Worm (Caenorhabditis elegans) whole organism, dauer: Measurements from ENCODE around the gene cpr-9.
"Not testable (repeated sequence)": the region's sequence is repeated elsewhere in the genome, so short reads cannot be mapped to it uniquely, and the experiment has no call there.

Experiments
- unc-62 ChIP-seq: sonication (generic microtip); optimal IDR thresholded peaks from 2 replicates; lab custom pipeline; 2017; ENCODE audit warnings: missing biosample characterization, missing genetic modification reagents, missing genetic modification characterization

The cpr-9 gene

DNA sequence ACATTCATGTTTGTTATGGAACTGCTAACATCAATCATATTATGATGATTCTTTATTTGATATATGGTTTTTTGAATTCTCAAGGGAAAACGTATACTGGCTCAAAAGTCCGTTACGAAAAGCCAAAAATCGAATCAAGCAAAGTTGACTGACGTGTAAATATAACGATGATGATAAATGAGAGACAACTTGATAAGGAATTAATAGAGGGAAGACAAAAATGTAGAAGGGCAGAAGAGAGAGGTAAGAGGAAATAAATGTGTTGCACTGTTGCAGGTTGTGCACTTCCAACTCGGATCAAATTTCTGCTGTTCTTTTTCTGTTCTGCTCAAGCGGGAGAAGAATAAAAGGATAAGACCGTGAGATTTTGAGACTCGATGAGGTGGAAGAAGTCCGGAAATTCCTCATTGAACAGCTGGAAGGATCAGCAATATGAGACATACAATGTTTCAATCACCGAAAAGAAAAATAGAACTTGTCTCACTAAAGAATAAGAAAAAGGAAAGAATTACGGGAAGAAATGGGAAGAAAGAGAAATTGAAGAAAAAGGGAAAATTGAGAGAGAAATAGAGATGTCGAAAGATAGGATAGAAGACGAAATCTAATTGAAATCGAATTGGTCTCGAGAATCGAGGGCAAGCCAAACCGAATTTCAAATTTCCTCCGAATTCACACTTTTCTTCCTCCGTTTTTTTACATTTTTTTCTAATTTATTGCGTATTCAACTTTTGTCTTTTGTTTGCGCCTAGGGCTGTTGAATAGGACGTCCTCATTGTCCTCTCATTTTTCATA is 16.6 kb upstream of the cpr-9 start:
- no peak for TF ChIP-seq unc-62 (GFP tag; lab: Kevin White, UChicago)

DNA sequence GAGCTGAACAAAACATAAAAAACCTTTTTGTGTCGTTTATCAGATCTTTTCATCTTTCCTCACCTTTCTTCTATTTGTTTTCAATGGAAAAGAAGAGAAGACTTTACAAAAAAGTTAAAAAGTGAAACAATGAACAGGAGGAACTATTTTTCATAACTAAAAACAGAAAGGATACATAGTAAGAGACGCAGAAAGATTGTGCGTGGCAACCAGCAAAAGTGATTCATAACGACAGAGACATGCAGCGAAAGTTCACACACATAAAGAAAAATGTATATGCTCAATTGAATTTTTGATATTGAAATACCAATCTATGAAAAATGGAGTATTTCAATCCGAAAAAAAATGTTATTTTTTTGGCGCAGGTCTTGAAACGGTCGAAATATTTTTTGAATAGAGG is 13.0 kb upstream of the cpr-9 start:
- no peak for TF ChIP-seq unc-62 (GFP tag; lab: Kevin White, UChicago)

DNA sequence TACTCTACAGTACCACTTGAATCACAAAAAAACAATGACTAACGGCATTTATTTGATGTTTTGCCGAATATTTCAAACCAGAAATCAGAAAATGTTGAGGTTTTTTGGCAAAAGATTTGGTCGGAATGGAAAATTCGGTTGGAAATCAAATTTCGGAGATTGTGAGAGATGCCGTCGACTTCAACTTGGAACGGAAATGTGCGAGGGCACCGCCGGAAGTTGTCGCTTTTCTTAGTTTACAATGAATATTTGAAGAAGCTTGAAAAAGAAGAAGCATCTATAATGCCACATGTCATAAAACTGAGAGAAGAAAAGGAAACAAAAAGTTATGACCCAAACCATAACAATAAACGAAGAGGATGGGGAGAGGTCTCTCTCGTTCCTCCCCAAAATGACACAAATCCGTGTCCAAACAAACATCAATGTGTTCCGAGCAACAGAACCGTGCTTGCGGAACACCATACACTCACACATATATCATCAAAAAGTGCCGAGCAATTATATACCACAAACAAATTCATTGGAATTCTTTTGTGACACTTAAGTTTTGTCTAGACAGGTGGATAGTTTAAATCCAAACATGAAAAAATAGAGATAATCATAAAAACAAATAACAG is 12.2 kb upstream of the cpr-9 start:
- no peak for TF ChIP-seq unc-62 (GFP tag; lab: Kevin White, UChicago)

DNA sequence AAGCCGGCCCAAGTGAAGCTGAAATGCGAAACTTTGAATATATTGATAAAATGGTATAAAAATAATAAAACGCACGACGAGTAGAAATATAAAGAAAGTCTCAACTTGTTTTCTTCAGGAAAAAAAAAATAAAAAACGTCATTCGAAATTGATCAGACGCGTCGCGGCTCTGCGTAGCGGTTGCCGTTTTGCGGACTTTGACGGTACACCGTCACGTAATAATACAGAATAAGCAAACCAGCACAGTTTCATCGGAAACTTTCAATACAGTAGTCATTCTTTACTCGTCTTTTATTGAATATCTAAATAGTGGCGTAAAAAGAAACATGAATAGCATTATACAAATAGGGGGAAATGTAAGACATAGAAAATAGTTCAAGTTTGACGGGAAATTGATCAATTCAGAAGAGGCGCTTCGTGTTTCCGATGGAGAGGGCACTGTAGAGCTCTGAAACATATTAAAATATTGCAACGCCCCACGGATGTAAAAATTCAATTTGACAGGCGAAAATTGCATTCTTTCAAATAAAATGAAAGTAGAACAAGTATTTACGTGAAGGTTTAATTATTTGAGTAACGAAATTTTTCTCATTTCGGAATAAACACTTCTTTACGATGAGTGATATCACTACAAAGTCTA is 9.0 kb upstream of the cpr-9 start, which contains the start of the genes cyl-1 and C52E4.7:
cyl-1 (minus strand) TSS at position 18 of the 640 bp plus-strand sequence.
C52E4.7 (plus strand) TSS at position 590 of the 640 bp plus-strand sequence.
- no peak for TF ChIP-seq unc-62 (GFP tag; lab: Kevin White, UChicago)

DNA sequence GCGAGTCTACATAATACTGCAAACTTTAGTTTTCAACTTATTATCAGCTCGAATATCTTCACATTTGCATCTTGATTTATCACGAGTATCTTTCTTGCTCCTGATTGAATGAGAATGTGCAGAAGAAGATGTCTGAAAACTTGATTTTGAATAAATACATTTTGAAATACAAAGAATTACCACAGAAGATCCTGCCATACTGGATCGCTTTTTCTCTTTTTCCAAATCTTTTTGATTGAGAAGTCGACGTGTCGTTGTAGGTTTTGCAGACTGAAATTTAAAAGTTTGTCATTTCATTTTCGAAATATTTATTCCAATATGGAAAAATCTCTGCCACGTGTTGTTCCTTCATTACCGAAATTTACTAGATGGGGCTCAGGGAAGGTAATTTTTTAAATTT is 7.0 kb upstream of the cpr-9 start, which contains the start of gene C52E4.12:
C52E4.12 (plus strand) TSS at position 301 of the 400 bp plus-strand sequence.
- no peak for TF ChIP-seq unc-62 (GFP tag; lab: Kevin White, UChicago)

DNA sequence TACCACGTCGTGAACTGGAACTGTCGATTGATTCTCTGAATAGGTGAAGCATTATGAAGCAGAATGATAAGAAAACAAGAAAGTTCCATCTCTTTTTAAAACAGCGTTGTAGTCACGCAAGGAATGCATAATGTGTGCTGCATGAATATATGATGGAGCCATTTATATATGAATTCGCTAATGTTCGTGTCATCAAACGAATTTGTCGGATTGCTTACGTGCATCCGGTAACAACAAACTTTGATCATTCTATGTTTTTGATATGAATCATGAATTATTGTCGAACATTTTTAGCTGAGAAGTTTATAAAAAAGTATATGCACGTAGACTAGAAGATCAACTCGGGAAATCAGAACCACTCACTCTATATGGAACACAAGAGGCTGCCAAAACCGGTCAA is 5.5 kb upstream of the cpr-9 start:
- no peak for TF ChIP-seq unc-62 (GFP tag; lab: Kevin White, UChicago)

DNA sequence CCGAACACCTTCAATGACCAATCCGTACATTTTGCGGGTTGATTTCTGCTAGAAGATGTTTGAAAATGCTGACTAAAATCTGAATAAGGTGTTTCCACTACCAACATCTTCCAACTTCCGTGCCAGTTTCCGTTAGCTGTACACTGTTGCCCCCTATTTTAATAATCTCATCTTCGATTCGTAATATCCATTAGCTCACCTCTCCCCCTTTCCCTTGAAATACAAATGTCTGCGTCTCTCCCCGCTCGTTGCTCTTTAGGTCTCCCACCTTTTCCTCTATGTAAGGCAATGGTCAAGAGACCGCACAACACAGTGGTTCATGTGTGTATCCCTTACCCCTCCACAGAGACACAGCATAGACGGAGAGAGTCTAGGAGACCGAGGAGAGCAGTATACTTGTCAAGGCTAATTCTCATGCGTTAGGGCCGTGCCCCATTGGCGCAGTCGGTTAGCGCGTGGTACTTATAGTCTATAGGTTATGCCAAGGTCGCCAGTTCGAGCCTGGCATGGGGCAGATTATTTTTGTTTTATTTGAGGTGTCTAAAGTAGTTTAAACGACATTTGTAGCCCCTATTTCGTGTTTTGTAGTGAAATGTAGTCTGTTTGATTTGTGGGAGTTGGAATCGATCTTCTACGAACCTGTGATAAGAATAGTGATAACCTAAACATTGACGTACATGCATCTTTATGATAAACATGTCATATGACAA is 951 bp upstream of the cpr-9 start, which contains the start of gene gcy-33:
gcy-33 (minus strand) TSS at position 51 of the 710 bp plus-strand sequence.
- no peak for TF ChIP-seq unc-62 (GFP tag; lab: Kevin White, UChicago)

DNA sequence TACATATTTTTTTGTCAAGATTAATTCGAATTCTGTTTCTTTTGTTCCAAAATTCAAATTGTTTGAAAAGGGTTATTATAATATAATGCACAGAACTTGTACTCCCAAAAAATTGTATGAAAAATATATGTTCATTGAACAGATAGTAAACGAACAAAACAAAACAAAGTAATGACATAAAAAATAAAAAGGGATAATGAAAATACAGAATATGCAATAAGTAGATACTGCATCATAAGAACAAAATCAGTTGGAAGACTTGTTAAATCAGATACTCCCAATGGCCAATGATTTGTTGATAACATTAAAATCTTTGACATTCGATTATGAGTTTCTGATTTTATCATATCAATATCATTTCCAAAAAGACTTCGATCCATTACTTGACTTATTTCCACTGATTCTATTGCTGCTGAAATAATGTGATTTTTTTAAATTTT is 1.7 kb downstream of the cpr-9 start:
- TF ChIP-seq unc-62 (GFP tag; lab: Kevin White, UChicago) = no peak

DNA sequence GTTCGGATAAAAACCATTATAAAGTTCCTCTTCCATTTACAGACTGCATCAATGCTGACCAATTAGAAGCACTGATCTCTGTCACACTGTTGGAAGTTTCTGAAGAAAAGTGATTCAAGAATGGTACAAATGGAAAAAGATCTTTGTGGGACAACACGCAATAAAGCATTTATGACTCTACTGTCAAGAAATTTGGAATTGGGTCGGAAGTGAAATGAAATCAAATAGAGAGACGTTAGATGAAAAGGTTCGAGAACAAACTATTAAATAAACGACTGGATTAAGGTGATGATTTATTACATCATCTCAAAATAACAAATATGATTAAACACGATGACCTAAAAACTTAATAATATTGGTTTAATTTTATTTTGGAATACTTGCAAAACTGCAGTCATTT is 3.6 kb downstream of the cpr-9 start, which contains the start of gene F57F5.3:
F57F5.3 (minus strand) TSS at position 101 of the 400 bp plus-strand sequence.
- TF ChIP-seq unc-62 (GFP tag; lab: Kevin White, UChicago) = no peak

DNA sequence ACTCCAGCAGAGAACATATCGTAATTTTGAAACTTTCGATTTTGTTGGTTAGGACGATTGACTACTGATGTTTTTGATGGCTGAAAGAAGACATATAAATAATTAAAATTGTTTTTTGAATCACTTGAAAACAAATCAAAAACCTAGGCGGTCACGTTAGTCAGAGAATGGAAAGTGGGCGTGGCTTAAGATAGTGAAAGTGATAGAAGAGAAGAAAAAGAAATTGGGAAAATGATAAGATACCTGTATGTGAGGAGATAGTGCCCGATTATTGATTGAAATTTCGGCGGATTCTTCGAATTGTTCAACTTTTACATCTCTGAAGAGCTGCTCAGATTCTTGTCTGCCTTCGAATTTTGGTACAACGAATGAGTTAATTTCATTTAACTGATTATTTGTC is 8.8 kb downstream of the cpr-9 start:
- TF ChIP-seq unc-62 (GFP tag; lab: Kevin White, UChicago) = no peak

DNA sequence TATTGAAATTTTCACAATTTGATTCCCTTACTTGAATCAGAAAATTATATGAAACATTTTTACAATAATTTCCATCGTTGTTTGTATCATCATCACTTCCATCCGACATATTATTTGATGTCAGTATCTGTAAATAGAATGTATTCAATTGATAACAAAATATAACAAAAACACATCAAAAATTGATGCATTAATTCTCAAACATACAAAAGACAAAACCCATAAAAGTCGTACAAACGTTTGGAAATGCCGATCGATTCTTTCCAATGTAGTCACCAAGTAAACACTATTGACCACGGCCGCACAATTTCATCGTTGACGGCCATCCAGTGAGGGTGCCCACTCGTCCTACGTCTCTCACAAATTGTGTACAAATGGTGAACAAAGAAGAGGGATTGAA is 10.4 kb downstream of the cpr-9 start, which contains the start of gene add-2:
add-2 (minus strand) TSS at position 109 of the 400 bp plus-strand sequence.
- no peak for TF ChIP-seq unc-62 (GFP tag; lab: Kevin White, UChicago)

DNA sequence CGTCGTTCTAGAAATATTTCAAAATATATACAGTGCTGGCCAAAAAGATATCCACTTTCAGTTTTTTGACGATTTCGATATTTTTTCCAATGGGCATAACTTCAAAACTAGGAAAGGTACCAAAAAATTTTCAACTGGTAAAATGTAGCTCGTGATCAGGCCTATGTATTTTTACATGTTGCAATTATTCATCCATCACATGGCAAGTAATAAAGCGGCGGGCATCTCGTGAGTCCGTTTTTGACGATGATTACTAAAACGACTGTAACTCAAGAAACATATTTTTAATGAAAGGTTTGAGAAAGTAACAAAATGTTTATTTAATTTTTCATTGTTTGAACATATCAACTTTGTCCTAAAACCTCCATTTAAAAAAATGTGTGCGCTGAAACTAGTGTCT is 17.2 kb downstream of the cpr-9 start, which contains the start of gene F10C2.3:
F10C2.3 (plus strand) TSS at position 301 of the 400 bp plus-strand sequence.
- not testable (repeated sequence) for TF ChIP-seq unc-62 (GFP tag; lab: Kevin White, UChicago)

DNA sequence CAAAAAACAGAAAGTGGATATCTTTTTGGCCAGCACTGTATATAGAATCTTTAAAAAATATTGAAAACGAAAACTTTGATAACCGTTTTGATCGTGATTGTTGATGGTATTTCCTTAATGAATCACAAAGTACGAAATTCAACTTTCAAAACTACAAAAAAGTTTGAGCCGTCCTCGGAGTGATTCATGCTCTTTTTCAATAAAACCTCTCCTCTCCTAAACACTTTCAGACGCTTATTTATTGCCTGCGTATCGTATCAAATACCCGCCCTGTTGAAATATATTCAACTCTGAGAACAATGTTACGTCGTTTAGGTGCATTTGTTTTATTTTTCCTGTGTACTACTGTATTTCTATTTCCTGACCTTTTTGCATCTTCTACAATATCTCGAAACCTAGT is 18.1 kb downstream of the cpr-9 start:
- no peak for TF ChIP-seq unc-62 (GFP tag; lab: Kevin White, UChicago)

DNA sequence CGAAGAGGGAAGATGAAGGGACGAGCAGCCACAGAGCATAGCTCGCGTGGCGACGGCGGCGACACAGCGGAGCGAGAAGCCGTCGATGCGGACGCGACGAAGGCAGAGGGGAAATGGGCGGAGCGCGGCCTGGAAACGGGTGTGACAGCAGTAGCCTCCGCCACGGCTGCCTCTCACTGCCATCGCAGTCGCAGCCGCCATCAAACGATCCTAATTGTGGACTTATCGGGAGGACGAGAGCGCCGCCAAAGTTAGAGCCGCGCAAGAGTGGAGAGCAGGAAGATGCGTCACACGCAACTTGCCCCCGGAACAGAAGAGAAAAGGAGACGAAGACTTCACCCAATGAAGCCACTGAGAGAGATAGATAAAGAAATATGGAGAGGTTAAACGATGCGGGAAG is 21.4 kb downstream of the cpr-9 start:
- TF ChIP-seq unc-62 (GFP tag; lab: Kevin White, UChicago) = no peak

DNA sequence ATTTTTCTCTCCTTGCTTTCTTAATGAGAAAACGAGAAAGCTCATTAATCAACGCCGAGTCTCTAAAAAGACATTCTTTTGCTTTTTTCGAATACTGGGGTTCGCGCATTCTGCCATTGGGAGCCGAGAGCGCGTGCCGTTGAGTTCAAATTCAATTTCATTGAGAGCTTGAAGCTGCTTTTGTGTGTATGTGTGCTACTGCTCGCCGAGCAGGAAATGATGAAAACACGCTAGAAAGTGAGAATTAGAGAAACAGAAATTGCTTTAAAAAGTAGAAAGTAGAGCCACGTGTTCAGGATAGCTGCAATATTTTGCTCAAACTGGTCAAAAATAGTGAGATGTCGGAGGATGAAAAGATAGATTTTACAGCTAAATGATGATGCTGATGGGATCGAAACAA is 22.8 kb downstream of the cpr-9 start:
- no peak for TF ChIP-seq unc-62 (GFP tag; lab: Kevin White, UChicago)
